Fruit fly (Drosophila melanogaster) whole organism, embryonic: Measurements from ENCODE around the gene Syx5.

Experiments
- CG14860 ChIP-seq: fragments of 200-800 bp; sonication (Bioruptor generic); IDR thresholded peaks from 3 replicates; pipeline ENCODE4 v1.3.6; 2022; ENCODE audit warnings: missing biosample characterization, missing genetic modification characterization; ENCODE audit not compliant: partially characterized antibody
- Lhr ChIP-seq: fragments of 200-800 bp; sonication (Bioruptor generic); optimal IDR thresholded peaks from 3 replicates; lab custom pipeline; 2017; ENCODE audit warnings: mild to moderate bottlenecking, missing biosample characterization, missing genetic modification reagents, missing genetic modification characterization

DNA sequence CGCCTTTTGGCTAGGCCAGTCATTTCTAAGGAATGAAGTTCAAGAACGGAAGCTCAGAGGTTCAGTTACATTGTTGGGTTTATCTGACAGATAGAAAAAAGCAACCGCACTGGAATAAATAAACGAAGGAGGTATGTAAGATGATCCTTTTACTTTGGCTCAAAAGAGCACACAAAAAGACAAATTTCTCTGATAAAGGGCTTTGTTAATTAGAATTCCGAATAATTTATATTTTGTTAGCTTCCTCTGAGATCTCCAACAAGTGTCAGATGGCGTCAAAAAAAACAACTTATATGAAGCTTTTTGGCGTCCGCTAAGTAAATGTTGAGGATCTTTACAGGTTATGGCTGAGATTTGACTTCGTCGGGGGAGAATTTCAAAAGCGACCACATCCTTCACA is 30.6 kb downstream of the Syx5 start, which contains the start of gene CG31817:
- no peak for TF ChIP-seq Lhr (GFP tag; lab: Kevin White, UChicago)
- TF ChIP-seq CG14860 = no peak
